Worm (Caenorhabditis elegans) whole organism, L4/young adult: Measurements from ENCODE around the gene fbxb-106.

ENCODE experiments used
- W03F9.2 ChIP-seq: fragments of 150-350 bp; optimal IDR thresholded peaks from 2 replicates; lab custom pipeline; 2014; ENCODE audit warnings: missing biosample characterization, missing genetic modification characterization
- dao-5 ChIP-seq: sonication (generic microtip); optimal IDR thresholded peaks from 2 replicates; lab custom pipeline; 2016; ENCODE audit warnings: missing genotype, missing genetic modification characterization, moderate library complexity, missing compliant biosample characterization
- him-1 ChIP-seq: sonication (generic microtip); optimal IDR thresholded peaks from 2 replicates; lab custom pipeline; 2016; ENCODE audit warnings: missing genotype, missing genetic modification reagents, missing genetic modification characterization, missing compliant biosample characterization

Gene fbxb-106

ce11 chrII:2742251-2742650, 20.0 kb upstream of the fbxb-106 start, which contains the start of gene T05A8.7:
Gene T05A8.7, minus strand, starts transcription at chrII:2742351.
- TF ChIP-seq W03F9.2, result no peak
- no peak for TF ChIP-seq him-1
- no peak for TF ChIP-seq dao-5 (tag; lab: Kevin White, UChicago)

ce11 chrII:2747956-2748621, 14.1 kb upstream of the fbxb-106 start:
- TF ChIP-seq dao-5 (tag; lab: Kevin White, UChicago), result no peak
- TF ChIP-seq him-1, result peak; percentile 18
- TF ChIP-seq W03F9.2, result no peak

- TF ChIP-seq W03F9.2 (no peak), him-1 (no peak), dao-5 (tag; lab: Kevin White, UChicago) (no peak)
Measured at ce11 chrII:2749595-2750048, 12.6 kb upstream of the fbxb-106 start, which contains the start of gene F29A7.4. Gene F29A7.4, plus strand, starts transcription at chrII:2749998.

- TF ChIP-seq dao-5 (tag; lab: Kevin White, UChicago) (no peak), W03F9.2 (no peak), him-1 (no peak)
Measured at ce11 chrII:2751278-2751677, 10.9 kb upstream of the fbxb-106 start.

ce11 chrII:2752536-2752935, 9.7 kb upstream of the fbxb-106 start, which contains the start of gene F29A7.6:
Gene F29A7.6, minus strand, starts transcription at chrII:2752611.
- peak; percentile 76 for TF ChIP-seq W03F9.2
- no peak for TF ChIP-seq dao-5 (tag; lab: Kevin White, UChicago)
- TF ChIP-seq him-1, result no peak

- TF ChIP-seq him-1, result no peak
Measured at ce11 chrII:2752999-2753398, 9.2 kb upstream of the fbxb-106 start, which contains the start of gene F29A7.3. Gene F29A7.3, plus strand, starts transcription at chrII:2753299.

ce11 chrII:2754595-2754994, 7.6 kb upstream of the fbxb-106 start:
- no peak for TF ChIP-seq him-1
- no peak for TF ChIP-seq dao-5 (tag; lab: Kevin White, UChicago)
- TF ChIP-seq W03F9.2, result no peak

ce11 chrII:2756351-2756750, 5.9 kb upstream of the fbxb-106 start:
- no peak for TF ChIP-seq W03F9.2
- TF ChIP-seq him-1, result no peak
- no peak for TF ChIP-seq dao-5 (tag; lab: Kevin White, UChicago)

ce11 chrII:2757954-2758353, 4.3 kb upstream of the fbxb-106 start, which contains the start of gene F29A7.8:
Gene F29A7.8, minus strand, starts transcription at chrII:2758054.
- no peak for TF ChIP-seq dao-5 (tag; lab: Kevin White, UChicago)
- TF ChIP-seq W03F9.2, result no peak
- no peak for TF ChIP-seq him-1

- TF ChIP-seq dao-5 (tag; lab: Kevin White, UChicago), result no peak
- no peak for TF ChIP-seq W03F9.2
- no peak for TF ChIP-seq him-1
Measured at ce11 chrII:2758476-2758875, 3.7 kb upstream of the fbxb-106 start, which contains the start of gene fbxb-107. Gene fbxb-107, plus strand, starts transcription at chrII:2758772.

ce11 chrII:2764664-2765063, 2.5 kb downstream of the fbxb-106 start, which contains the start of gene fbxb-108:
Gene fbxb-108, plus strand, starts transcription at chrII:2764964.
- TF ChIP-seq dao-5 (tag; lab: Kevin White, UChicago) (no peak), him-1 (no peak), W03F9.2 (no peak)

ce11 chrII:2766331-2766730, 4.1 kb downstream of the fbxb-106 start, which contains the start of gene F08D12.15:
Gene F08D12.15, plus strand, starts transcription at chrII:2766631.
- no peak for TF ChIP-seq W03F9.2
- no peak for TF ChIP-seq him-1
- TF ChIP-seq dao-5 (tag; lab: Kevin White, UChicago), result no peak

ce11 chrII:2769021-2769420, 6.8 kb downstream of the fbxb-106 start, which contains the start of gene F08D12.7:
Gene F08D12.7, minus strand, starts transcription at chrII:2769121.
- TF ChIP-seq him-1 (no peak), dao-5 (tag; lab: Kevin White, UChicago) (no peak)

ce11 chrII:2770788-2771187, 8.6 kb downstream of the fbxb-106 start, which contains the start of gene fbxb-105:
Gene fbxb-105, minus strand, starts transcription at chrII:2770888.
- TF ChIP-seq dao-5 (tag; lab: Kevin White, UChicago) (no peak), W03F9.2 (no peak), him-1 (no peak)

ce11 chrII:2772166-2772565, 10.0 kb downstream of the fbxb-106 start, which contains the start of gene sdz-10:
Gene sdz-10, minus strand, starts transcription at chrII:2772266.
- TF ChIP-seq W03F9.2 (no peak), him-1 (no peak), dao-5 (tag; lab: Kevin White, UChicago) (no peak)
